Fruit fly (Drosophila melanogaster): Measurements from ENCODE around the gene CG13295.

Gene CG13295

DNA sequence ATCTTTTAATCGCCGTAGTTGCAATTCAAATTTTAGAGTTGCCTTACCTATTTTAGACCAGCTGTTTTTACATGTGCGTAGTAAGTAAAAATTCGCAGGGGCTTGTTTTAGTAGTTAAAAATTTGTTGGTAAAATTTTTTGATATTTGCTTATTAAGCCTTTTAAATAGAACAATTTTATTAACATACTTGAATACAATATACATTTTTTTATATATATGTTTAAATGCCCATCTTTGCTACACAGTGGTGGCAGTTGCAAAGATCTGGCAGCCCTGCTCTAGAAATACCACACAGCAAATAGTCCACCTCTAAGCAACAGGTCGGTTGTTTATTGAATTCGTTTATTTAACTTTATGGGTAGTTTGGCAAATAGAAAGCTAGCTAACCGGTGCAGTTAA is 19.7 kb upstream of the CG13295 start, which contains the start of the genes CG10467 and loj (continued):
- TF ChIP-seq hkb (optimal IDR thresholded peaks at IDR 0.05), result no peak
- TF ChIP-seq hkb (GFP tag; IDR thresholded peaks at IDR 0.05), result peak; percentile 90
- peak; percentile 95 for TF ChIP-seq Gsc (GFP tag; IDR thresholded peaks at IDR 0.05)
- TF ChIP-seq Ravus (GFP tag; IDR thresholded peaks at IDR 0.05), result peak; percentile 88
- TF ChIP-seq CG11723 (GFP tag; optimal IDR thresholded peaks at IDR 0.05), result peak; percentile 87
- TF ChIP-seq CG33557 (GFP tag; optimal IDR thresholded peaks at IDR 0.05), result peak; percentile 92
- TF ChIP-seq CG8290 (GFP tag; optimal IDR thresholded peaks at IDR 0.05), result peak; percentile 90
- TF ChIP-seq CG8290 (tag; optimal IDR thresholded peaks at IDR 0.05), result peak in 1 of 2 experiments; percentile 67
- TF ChIP-seq HLH54F (GFP tag; optimal IDR thresholded peaks at IDR 0.05), result peak; percentile 86
- TF ChIP-seq CG13894 (tag; optimal IDR thresholded peaks at IDR 0.05), result peak; percentile 93
- peak in 1 of 2 experiments; percentile 78 for TF ChIP-seq Eip74EF (GFP tag; optimal IDR thresholded peaks at IDR 0.05)
- TF ChIP-seq CG34224 (GFP tag; IDR thresholded peaks at IDR 0.05; ENCODE audit: partially characterized antibody), result peak; percentile 53; the same call in 1 of the 3 replicates
- TF ChIP-seq run (tag; optimal IDR thresholded peaks at IDR 0.05), result peak; percentile 77
- peak; percentile 94 for TF ChIP-seq Rx (GFP tag; IDR thresholded peaks at IDR 0.05)
- TF ChIP-seq CG6272 (GFP tag; IDR thresholded peaks at IDR 0.05), result peak; percentile 98
- peak; percentile 98 for TF ChIP-seq CG32772 (GFP tag; IDR thresholded peaks at IDR 0.05)
- peak; percentile 99 for TF ChIP-seq CG9932 (GFP tag; IDR thresholded peaks at IDR 0.05)
- TF ChIP-seq CG7786 (GFP tag; optimal IDR thresholded peaks at IDR 0.05), result peak; percentile 83
- peak; percentile 94 for TF ChIP-seq CG7271 (tag; optimal IDR thresholded peaks at IDR 0.05)
- peak; percentile 76 for TF ChIP-seq shn (GFP tag; optimal IDR thresholded peaks at IDR 0.05)
- TF ChIP-seq CG7556 (GFP tag; optimal IDR thresholded peaks at IDR 0.05), result peak; percentile 90
- peak; percentile 88 for TF ChIP-seq Optix (GFP tag; IDR thresholded peaks at IDR 0.05)
- peak; percentile 75 for TF ChIP-seq CG7928 (GFP tag; optimal IDR thresholded peaks at IDR 0.05)
- TF ChIP-seq zfh1 (GFP tag; IDR thresholded peaks at IDR 0.05), result peak; percentile 97
- peak; percentile 59 for TF ChIP-seq HLH4C (GFP tag; IDR thresholded peaks at IDR 0.05; ENCODE audit: partially characterized antibody)
- TF ChIP-seq kni (GFP tag; optimal IDR thresholded peaks at IDR 0.05), result peak; percentile 77
- TF ChIP-seq CG6813 (GFP tag; optimal IDR thresholded peaks at IDR 0.05), result peak; percentile 80
- TF ChIP-seq Mad (GFP tag; optimal IDR thresholded peaks at IDR 0.05), result peak; percentile 91
- TF ChIP-seq CG4820 (GFP tag; optimal IDR thresholded peaks at IDR 0.05), result peak; percentile 96
- TF ChIP-seq CG2199 (GFP tag; IDR thresholded peaks at IDR 0.05), result peak; percentile 94
- TF ChIP-seq CG10959 (GFP tag; IDR thresholded peaks at IDR 0.05), result peak; percentile 94
- TF ChIP-seq CG12391 (tag; optimal IDR thresholded peaks at IDR 0.05), result peak; percentile 97
- TF ChIP-seq eve (GFP tag; optimal IDR thresholded peaks at IDR 0.05), result no peak
- TF ChIP-seq CG18011 (GFP tag; optimal IDR thresholded peaks at IDR 0.05), result peak; percentile 86
- peak; percentile 95 for TF ChIP-seq Oli (tag; optimal IDR thresholded peaks at IDR 0.05)
- TF ChIP-seq Blimp-1 (GFP tag; optimal IDR thresholded peaks at IDR 0.05), result peak; percentile 94
- peak; percentile 96 for TF ChIP-seq fd3F (GFP tag; optimal IDR thresholded peaks at IDR 0.05)
- TF ChIP-seq kah (GFP tag; optimal IDR thresholded peaks at IDR 0.05), result peak; percentile 81
- TF ChIP-seq D (optimal IDR thresholded peaks at IDR 0.05), result no peak
- TF ChIP-seq D (GFP tag; optimal IDR thresholded peaks at IDR 0.05), result peak; percentile 91
- peak; percentile 97 for TF ChIP-seq fd96Cb (tag; optimal IDR thresholded peaks at IDR 0.05)
- TF ChIP-seq CHES-1-like (GFP tag; optimal IDR thresholded peaks at IDR 0.05), result peak; percentile 73
- TF ChIP-seq HmgD (GFP tag; optimal IDR thresholded peaks at IDR 0.05), result peak; percentile 49
- TF ChIP-seq Ets65A (GFP tag), result peak; percentile 100
- no peak for TF ChIP-seq sc (optimal IDR thresholded peaks at IDR 0.05)
- peak; percentile 85 for TF ChIP-seq sc (GFP tag; optimal IDR thresholded peaks at IDR 0.05)
- peak; percentile 98 for TF ChIP-seq lmd (GFP tag; IDR thresholded peaks at IDR 0.05)
- TF ChIP-seq NK7.1 (GFP tag; optimal IDR thresholded peaks at IDR 0.05), result no peak
- peak; percentile 78 for TF ChIP-seq Opbp (GFP tag; IDR thresholded peaks at IDR 0.05; ENCODE audit: partially characterized antibody)
- TF ChIP-seq CG11456 (GFP tag; IDR thresholded peaks at IDR 0.05), result peak; percentile 98
- peak; percentile 97 for TF ChIP-seq CG14667 (GFP tag; IDR thresholded peaks at IDR 0.05)
- peak; percentile 93 for TF ChIP-seq CG18619 (GFP tag; optimal IDR thresholded peaks at IDR 0.05)
